Fruit fly (Drosophila melanogaster) whole organism, embryonic: ENCODE measurements around the gene CG3679.

Experiments used
- Abd-B ChIP-seq: fragments of 200-800 bp; sonication (Bioruptor generic); optimal IDR thresholded peaks from 2 replicates; lab custom pipeline; 2018; ENCODE audit warnings: missing biosample characterization, mild to moderate bottlenecking, missing genetic modification characterization, moderate library complexity
- Blimp-1 ChIP-seq: fragments of 200-800 bp; sonication (Bioruptor generic); optimal IDR thresholded peaks from 3 replicates; lab custom pipeline; 2018; ENCODE audit warnings: missing biosample characterization, missing genetic modification characterization, mild to moderate bottlenecking, moderate library complexity, missing genetic modification reagents
- BtbVII ChIP-seq: fragments of 200-800 bp; sonication (Bioruptor generic); optimal IDR thresholded peaks from 3 replicates; lab custom pipeline; 2017; ENCODE audit warnings: missing biosample characterization, mild to moderate bottlenecking, missing genetic modification characterization
- CG10209 ChIP-seq: fragments of 200-800 bp; sonication (Bioruptor generic); optimal IDR thresholded peaks from 3 replicates; lab custom pipeline; 2017; ENCODE audit warnings: missing biosample characterization, mild to moderate bottlenecking, missing genetic modification characterization, missing genetic modification reagents
- CG11398 ChIP-seq: fragments of 200-800 bp; sonication (Bioruptor generic); optimal IDR thresholded peaks from 2 replicates; lab custom pipeline; 2016; ENCODE audit warnings: missing biosample characterization, missing genetic modification characterization
- CG11456 ChIP-seq: fragments of 200-800 bp; sonication (Bioruptor generic); IDR thresholded peaks from 3 replicates; pipeline ENCODE4 v1.3.6; 2022; ENCODE audit warnings: missing biosample characterization, missing genetic modification characterization
- CG11504 ChIP-seq: fragments of 200-800 bp; sonication (Bioruptor generic); optimal IDR thresholded peaks from 3 replicates; lab custom pipeline; 2019; ENCODE audit warnings: missing biosample characterization, mild to moderate bottlenecking, missing genetic modification characterization, moderate library complexity
- CG11560 ChIP-seq: fragments of 200-800 bp; sonication (Bioruptor generic); IDR thresholded peaks from 3 replicates; pipeline ENCODE4 v1.3.6; 2022; ENCODE audit warnings: missing biosample characterization, missing genetic modification characterization
- CG12236 ChIP-seq: fragments of 200-800 bp; sonication (Bioruptor generic); optimal IDR thresholded peaks from 2 replicates; lab custom pipeline; 2016; ENCODE audit warnings: missing biosample characterization, missing genetic modification characterization
- CG12391 ChIP-seq: fragments of 200-800 bp; sonication (Bioruptor generic); optimal IDR thresholded peaks from 3 replicates; lab custom pipeline; 2018; ENCODE audit warnings: missing biosample characterization, mild to moderate bottlenecking, missing genetic modification characterization, moderate library complexity
- CG13123 ChIP-seq: fragments of 200-800 bp; sonication (Bioruptor generic); optimal IDR thresholded peaks from 2 replicates; lab custom pipeline; 2016; ENCODE audit warnings: missing biosample characterization, missing genetic modification characterization
- CG14050 ChIP-seq: fragments of 200-800 bp; sonication (Bioruptor generic); IDR thresholded peaks from 3 replicates; pipeline ENCODE4 v1.3.6; 2022; ENCODE audit warnings: missing biosample characterization, missing genetic modification characterization
- CG15479 ChIP-seq: fragments of 200-800 bp; sonication (Bioruptor generic); optimal IDR thresholded peaks from 3 replicates; lab custom pipeline; 2019; ENCODE audit warnings: missing biosample characterization, mild to moderate bottlenecking, missing genetic modification characterization, moderate library complexity
- CG2116 ChIP-seq: fragments of 200-800 bp; sonication (Bioruptor generic); optimal IDR thresholded peaks from 3 replicates; lab custom pipeline; 2018; ENCODE audit warnings: missing biosample characterization, mild to moderate bottlenecking, missing genetic modification characterization
- CG31365 ChIP-seq: fragments of 200-800 bp; sonication (Bioruptor generic); optimal IDR thresholded peaks from 2 replicates; lab custom pipeline; 2018; ENCODE audit warnings: missing biosample characterization, mild to moderate bottlenecking, missing genetic modification characterization
- CG3407 ChIP-seq: fragments of 200-800 bp; sonication (Bioruptor generic); optimal IDR thresholded peaks from 2 replicates; lab custom pipeline; 2018; ENCODE audit warnings: missing biosample characterization, mild to moderate bottlenecking, missing genetic modification characterization
- CG4282 ChIP-seq: fragments of 200-800 bp; sonication (Bioruptor generic); optimal IDR thresholded peaks from 2 replicates; lab custom pipeline; 2016; ENCODE audit warnings: missing biosample characterization, missing genetic modification characterization
- CG4328 ChIP-seq: fragments of 200-800 bp; sonication (Bioruptor generic); optimal IDR thresholded peaks from 3 replicates; lab custom pipeline; 2017; ENCODE audit warnings: missing biosample characterization, missing genetic modification reagents, missing genetic modification characterization
- CG4360 ChIP-seq: fragments of 200-800 bp; sonication (Bioruptor generic); IDR thresholded peaks from 2 replicates; pipeline ENCODE4 v1.3.6; 2022; ENCODE audit warnings: missing biosample characterization, missing genetic modification characterization
- CG6254 ChIP-seq: fragments of 200-800 bp; sonication (Bioruptor generic); optimal IDR thresholded peaks from 3 replicates; lab custom pipeline; 2017; ENCODE audit warnings: mild to moderate bottlenecking, missing biosample characterization, missing genetic modification reagents, missing genetic modification characterization
- CG6689 ChIP-seq: fragments of 200-800 bp; sonication (Bioruptor generic); IDR thresholded peaks from 2 replicates; pipeline ENCODE4 v1.3.6; 2022; ENCODE audit warnings: missing biosample characterization, missing genetic modification characterization
- CG6765 ChIP-seq: fragments of 200-800 bp; sonication (Bioruptor generic); optimal IDR thresholded peaks from 3 replicates; lab custom pipeline; 2017; ENCODE audit warnings: missing biosample characterization, mild to moderate bottlenecking, missing genetic modification characterization
- CG8944 ChIP-seq: fragments of 200-800 bp; sonication (Bioruptor generic); optimal IDR thresholded peaks from 3 replicates; lab custom pipeline; 2016; ENCODE audit warnings: missing biosample characterization, missing genetic modification characterization
- CG9609 ChIP-seq: fragments of 200-800 bp; sonication (Bioruptor generic); optimal IDR thresholded peaks from 3 replicates; lab custom pipeline; 2016; ENCODE audit warnings: missing biosample characterization, missing genetic modification characterization
- CTCF ChIP-seq: fragments of 200-800 bp; sonication (Bioruptor generic); optimal IDR thresholded peaks from 2 replicates; lab custom pipeline; 2017; ENCODE audit warnings: missing biosample characterization, mild to moderate bottlenecking, missing genetic modification characterization, moderate library complexity
- Deaf1 ChIP-seq: fragments of 200-800 bp; optimal IDR thresholded peaks from 3 replicates; lab custom pipeline; 2019; ENCODE audit warnings: missing biosample characterization, mild to moderate bottlenecking, missing genetic modification characterization, moderate library complexity
- Elba2 ChIP-seq: fragments of 200-800 bp; sonication (Bioruptor generic); optimal IDR thresholded peaks from 3 replicates; lab custom pipeline; 2016; ENCODE audit warnings: missing biosample characterization, missing genetic modification characterization
- Hand ChIP-seq: fragments of 200-800 bp; sonication (Bioruptor generic); optimal IDR thresholded peaks from 2 replicates; lab custom pipeline; 2017; ENCODE audit warnings: mild to moderate bottlenecking, missing biosample characterization, missing genetic modification reagents, missing genetic modification characterization
- Rfx ChIP-seq: fragments of 200-800 bp; sonication (Bioruptor generic); IDR thresholded peaks from 2 replicates; pipeline ENCODE4 v1.3.6; 2022; ENCODE audit warnings: missing biosample characterization, missing genetic modification characterization
- Rx ChIP-seq: fragments of 200-800 bp; sonication (Bioruptor generic); IDR thresholded peaks from 2 replicates; pipeline ENCODE4 v1.3.6; 2022; ENCODE audit warnings: missing biosample characterization, missing genetic modification characterization
- Sry-δ ChIP-seq: fragments of 200-800 bp; sonication (Bioruptor generic); optimal IDR thresholded peaks from 2 replicates; lab custom pipeline; 2016; ENCODE audit warnings: missing biosample characterization, missing genetic modification characterization
- Vsx1 ChIP-seq: fragments of 200-800 bp; sonication (Bioruptor generic); optimal IDR thresholded peaks from 2 replicates; lab custom pipeline; 2017; ENCODE audit warnings: missing biosample characterization, mild to moderate bottlenecking, missing genetic modification characterization, missing genetic modification reagents
- bowl ChIP-seq: fragments of 200-800 bp; sonication (Bioruptor generic); IDR thresholded peaks from 2 replicates; pipeline ENCODE4 v1.3.6; 2022; ENCODE audit warnings: missing biosample characterization, missing genetic modification characterization
- corto ChIP-seq: fragments of 200-800 bp; sonication (Bioruptor generic); optimal IDR thresholded peaks from 2 replicates; lab custom pipeline; 2016; ENCODE audit warnings: missing biosample characterization, mild to moderate bottlenecking, missing genetic modification characterization, moderate library complexity
- dysf ChIP-seq: fragments of 200-800 bp; sonication (Bioruptor generic); IDR thresholded peaks from 3 replicates; pipeline ENCODE4 v1.3.6; 2022; ENCODE audit warnings: missing biosample characterization, missing genetic modification characterization
- gcm2 ChIP-seq: fragments of 200-800 bp; sonication (Bioruptor generic); optimal IDR thresholded peaks from 2 replicates; lab custom pipeline; 2016; ENCODE audit warnings: missing biosample characterization, missing genetic modification characterization
- gt ChIP-seq: fragments of 200-800 bp; sonication (Bioruptor generic); IDR thresholded peaks from 2 replicates; pipeline ENCODE4 v1.3.6; 2022; ENCODE audit warnings: missing biosample characterization, missing genetic modification characterization
- hbn ChIP-seq: fragments of 200-800 bp; sonication (Bioruptor generic); IDR thresholded peaks from 2 replicates; pipeline ENCODE4 v1.3.6; 2022; ENCODE audit warnings: missing biosample characterization, missing genetic modification characterization; ENCODE audit not compliant: partially characterized antibody
- kni ChIP-seq: fragments of 200-800 bp; sonication (Bioruptor generic); optimal IDR thresholded peaks from 3 replicates; lab custom pipeline; 2017; ENCODE audit warnings: mild to moderate bottlenecking, missing biosample characterization, missing genetic modification reagents, missing genetic modification characterization
- nau ChIP-seq: fragments of 200-800 bp; sonication (Bioruptor generic); optimal IDR thresholded peaks from 3 replicates; lab custom pipeline; 2017; ENCODE audit warnings: missing biosample characterization, mild to moderate bottlenecking, missing genetic modification characterization, missing genetic modification reagents
- pzg ChIP-seq: fragments of 200-800 bp; sonication (Bioruptor generic); optimal IDR thresholded peaks from 3 replicates; lab custom pipeline; 2018; ENCODE audit warnings: missing biosample characterization, mild to moderate bottlenecking, missing genetic modification characterization, moderate library complexity
- row ChIP-seq: fragments of 200-800 bp; sonication (Bioruptor generic); IDR thresholded peaks from 3 replicates; pipeline ENCODE4 v1.3.6; 2022; ENCODE audit warnings: missing biosample characterization, missing genetic modification characterization
- sens-2 ChIP-seq: fragments of 200-800 bp; sonication (Bioruptor generic); IDR thresholded peaks from 2 replicates; pipeline ENCODE4 v1.3.6; 2022; ENCODE audit warnings: missing biosample characterization, missing genetic modification characterization
- shn ChIP-seq: fragments of 200-800 bp; sonication (Bioruptor generic); optimal IDR thresholded peaks from 3 replicates; lab custom pipeline; 2016; ENCODE audit warnings: missing biosample characterization, missing genetic modification characterization
- slbo ChIP-seq: fragments of 200-800 bp; sonication (Bioruptor generic); IDR thresholded peaks from 2 replicates; pipeline ENCODE4 v1.3.6; 2022; ENCODE audit warnings: missing biosample characterization, missing genetic modification characterization
- sna ChIP-seq: fragments of 200-800 bp; sonication (Bioruptor generic); IDR thresholded peaks from 2 replicates; pipeline ENCODE4 v1.3.6; 2022; ENCODE audit warnings: missing biosample characterization, missing genetic modification characterization; ENCODE audit not compliant: partially characterized antibody
- ssp ChIP-seq: fragments of 200-800 bp; sonication (Bioruptor generic); IDR thresholded peaks from 2 replicates; pipeline ENCODE4 v1.3.6; 2022; ENCODE audit warnings: missing biosample characterization, missing genetic modification characterization
- tin ChIP-seq: fragments of 200-800 bp; sonication (Bioruptor generic); optimal IDR thresholded peaks from 3 replicates; lab custom pipeline; 2016; ENCODE audit warnings: missing biosample characterization, missing genetic modification characterization
- tx ChIP-seq: fragments of 200-800 bp; sonication (Bioruptor generic); optimal IDR thresholded peaks from 2 replicates; lab custom pipeline; 2016; ENCODE audit warnings: missing biosample characterization, missing genetic modification characterization
- vvl ChIP-seq: fragments of 200-800 bp; sonication (Bioruptor generic); IDR thresholded peaks from 2 replicates; pipeline ENCODE4 v1.3.6; 2022; ENCODE audit warnings: missing biosample characterization, missing genetic modification characterization

The CG3679 gene

dm6 chrX:16279340-16279941 lies 24.2 kb upstream of the CG3679 start (continued):
- peak; percentile 59 for TF ChIP-seq nau (GFP tag; lab: Kevin White, UChicago)
- no peak for TF ChIP-seq corto
- TF ChIP-seq shn (GFP tag; lab: Kevin White, UChicago): peak; percentile 73
- TF ChIP-seq CG31365 (tag; lab: Kevin White, UChicago): peak; percentile 10
- peak; percentile 41 for TF ChIP-seq CG11398 (GFP tag; lab: Kevin White, UChicago)
- no peak for TF ChIP-seq Elba2 (GFP tag; lab: Kevin White, UChicago)
- TF ChIP-seq Vsx1: peak; percentile 64
- peak; percentile 89 for TF ChIP-seq CG6689 (GFP tag; lab: Robert Waterston, UW)
- TF ChIP-seq CG8944 (GFP tag; lab: Kevin White, UChicago): peak; percentile 86
- TF ChIP-seq CG11504 (tag; lab: Kevin White, UChicago): peak; percentile 89
- 0 out of 2 replicates have a peak, but pooled peaks have one; percentile 18 for TF ChIP-seq CG4360
- TF ChIP-seq CG11560 (tag; lab: Robert Waterston, UW): peak; percentile 86
- no peak for TF ChIP-seq CG15479 (GFP tag; lab: Kevin White, UChicago)
- TF ChIP-seq CG13123 (GFP tag; lab: Kevin White, UChicago): peak; percentile 56
- peak; percentile 81 for TF ChIP-seq Abd-B (GFP tag; lab: Kevin White, UChicago)
- peak; percentile 8 for TF ChIP-seq pzg (GFP tag; lab: Kevin White, UChicago)
- peak; percentile 48 for TF ChIP-seq BtbVII
- no peak for TF ChIP-seq Hand (GFP tag; lab: Kevin White, UChicago)
- TF ChIP-seq CG14050: peak; percentile 87
- peak; percentile 46 for TF ChIP-seq CG12391
- TF ChIP-seq CG3407 (GFP tag; lab: Kevin White, UChicago): peak; percentile 61
- peak; percentile 93 for TF ChIP-seq dysf
- TF ChIP-seq kni (GFP tag; lab: Kevin White, UChicago): peak; percentile 2
- no peak for TF ChIP-seq sna
- no peak for TF ChIP-seq CG4282 (GFP tag; lab: Kevin White, UChicago)
- no peak for TF ChIP-seq hbn (GFP tag; lab: Robert Waterston, UW)
- TF ChIP-seq CG4328 (GFP tag; lab: Kevin White, UChicago): peak; percentile 40
- peak; percentile 77 for TF ChIP-seq gt (GFP tag; lab: Robert Waterston, UW)
- TF ChIP-seq Rx (GFP tag; lab: Robert Waterston, UW): peak; percentile 81
- peak; percentile 24 for TF ChIP-seq CG12236 (GFP tag; lab: Kevin White, UChicago)
- TF ChIP-seq CG6254 (GFP tag; lab: Kevin White, UChicago): peak; percentile 43
- peak; percentile 74 for TF ChIP-seq tin
- TF ChIP-seq CG6765 (GFP tag; lab: Kevin White, UChicago): no peak
- TF ChIP-seq tx (GFP tag; lab: Kevin White, UChicago): peak; percentile 61
- peak; percentile 56 for TF ChIP-seq gcm2 (GFP tag; lab: Kevin White, UChicago)
- peak; percentile 68 for TF ChIP-seq Blimp-1 (GFP tag; lab: Kevin White, UChicago)
- TF ChIP-seq Deaf1 (tag; lab: Kevin White, UChicago): peak; percentile 43
- peak; percentile 63; the same call in 1 of the 2 replicates for TF ChIP-seq sens-2 (GFP tag; lab: Robert Waterston, UW)
- TF ChIP-seq Rfx (GFP tag; lab: Robert Waterston, UW): peak; percentile 94
- peak; percentile 85 for TF ChIP-seq ssp (GFP tag; lab: Robert Waterston, UW)
- peak; percentile 94 for TF ChIP-seq slbo (GFP tag; lab: Robert Waterston, UW)
- TF ChIP-seq vvl (GFP tag; lab: Robert Waterston, UW): peak; percentile 93
- TF ChIP-seq bowl: 0 out of 2 replicates have a peak, but pooled peaks have one; percentile 51
- peak; percentile 21 for TF ChIP-seq CG2116
- TF ChIP-seq Sry-δ (GFP tag; lab: Kevin White, UChicago): peak; percentile 35
- TF ChIP-seq CG11456 (GFP tag; lab: Robert Waterston, UW): peak; percentile 94
- TF ChIP-seq CTCF: peak; percentile 48
- TF ChIP-seq CG10209 (GFP tag; lab: Kevin White, UChicago): peak; percentile 75
- peak; percentile 81 for TF ChIP-seq CG9609
- TF ChIP-seq row (GFP tag; lab: Robert Waterston, UW): peak; percentile 92
